Fruit fly (Drosophila melanogaster): ENCODE results near the gene Oatp74D.

Oatp74D gene

DNA sequence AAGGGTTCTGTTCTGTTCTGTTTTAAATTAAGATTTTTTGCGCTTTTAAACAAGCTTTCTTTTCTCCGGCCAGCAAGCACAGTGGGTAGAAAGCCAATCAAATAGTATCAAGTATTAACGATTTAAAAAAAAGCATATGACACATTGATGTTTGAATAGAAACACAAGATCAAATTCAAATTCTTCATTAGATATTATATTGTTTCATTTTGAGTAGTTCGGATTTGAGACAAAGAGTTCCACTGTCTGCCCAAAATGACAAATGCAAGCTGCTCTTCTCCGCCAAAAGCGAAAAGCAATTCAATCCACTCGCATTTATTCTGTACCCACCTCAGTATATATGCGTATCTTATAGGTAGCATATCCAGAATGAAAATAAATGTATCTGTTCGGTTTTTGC is 15.3 kb downstream of the Oatp74D start (continued):
- TF ChIP-seq CG15336 (GFP tag; IDR thresholded peaks at IDR 0.05) (peak; percentile 71), eg (GFP tag; IDR thresholded peaks at IDR 0.05) (peak; percentile 65), cyc (GFP tag; optimal IDR thresholded peaks at IDR 0.05) (peak; percentile 83), CG8319 (GFP tag; optimal IDR thresholded peaks at IDR 0.05) (peak; percentile 54), CG11762 (GFP tag; optimal IDR thresholded peaks at IDR 0.05; ENCODE audit: insufficient read depth) (peak; percentile 24), Eip75B (GFP tag; optimal IDR thresholded peaks at IDR 0.05) (peak; percentile 80), achi (GFP tag; optimal IDR thresholded peaks at IDR 0.05) (peak; percentile 68), Gug (GFP tag; IDR thresholded peaks at IDR 0.05) (no peak), CG6808 (GFP tag; optimal IDR thresholded peaks at IDR 0.05) (peak; percentile 1), CG6854 (GFP tag; optimal IDR thresholded peaks at IDR 0.05) (peak; percentile 10), vri (GFP tag; optimal IDR thresholded peaks at IDR 0.05) (peak; percentile 76), Sox15 (GFP tag; optimal IDR thresholded peaks at IDR 0.05) (peak; percentile 66), Smox (GFP tag; optimal IDR thresholded peaks at IDR 0.05) (peak; percentile 88), Ets21C (GFP tag; optimal IDR thresholded peaks at IDR 0.05) (peak; percentile 80), CG8119 (GFP tag; IDR thresholded peaks at IDR 0.05) (0 out of 3 replicates have a peak, but pooled peaks have one; percentile 31), CG7368 (GFP tag; optimal IDR thresholded peaks at IDR 0.05) (peak; percentile 29), svp (GFP tag) (peak; percentile 94), CG3032 (tag; optimal IDR thresholded peaks at IDR 0.05) (no peak)

DNA sequence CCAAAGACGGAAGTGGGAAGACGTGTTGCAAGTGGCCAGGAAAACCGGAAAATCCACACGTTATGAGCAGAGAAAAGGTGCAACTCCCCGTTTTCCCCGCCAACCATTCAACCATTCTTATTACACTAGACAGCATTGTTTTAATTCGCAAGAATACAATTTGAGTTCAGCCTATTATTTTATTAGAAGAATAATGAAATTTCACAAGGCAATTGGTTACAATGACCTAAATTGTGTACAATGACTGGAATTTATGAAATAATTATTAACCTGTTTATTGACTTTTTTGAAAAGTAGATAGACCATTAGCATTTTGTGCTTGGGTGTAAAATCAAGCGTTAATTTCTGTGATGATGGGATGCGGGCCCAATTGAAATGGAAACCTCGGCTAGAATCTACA is 17.6 kb downstream of the Oatp74D start:
- peak; percentile 40 for TF ChIP-seq Sox14 (GFP tag; optimal IDR thresholded peaks at IDR 0.05)
- peak; percentile 38 for TF ChIP-seq Eip75B (GFP tag; optimal IDR thresholded peaks at IDR 0.05)
- TF ChIP-seq ss (GFP tag; optimal IDR thresholded peaks at IDR 0.05): no peak
- TF ChIP-seq CG3919 (GFP tag; optimal IDR thresholded peaks at IDR 0.05): peak; percentile 15
- no peak for TF ChIP-seq CG7368 (GFP tag; optimal IDR thresholded peaks at IDR 0.05)
- TF ChIP-seq CG15336 (GFP tag; IDR thresholded peaks at IDR 0.05): peak; percentile 61
- TF ChIP-seq CG32006 (GFP tag; optimal IDR thresholded peaks at IDR 0.05): peak; percentile 29
- peak; percentile 36 for TF ChIP-seq pdm3 (GFP tag; optimal IDR thresholded peaks at IDR 0.05)
- TF ChIP-seq fd85E (GFP tag; optimal IDR thresholded peaks at IDR 0.05): no peak
- peak; percentile 16 for TF ChIP-seq Hr4 (GFP tag; optimal IDR thresholded peaks at IDR 0.05)
- TF ChIP-seq CG6163 (GFP tag; IDR thresholded peaks at IDR 0.05): peak; percentile 58; the same call in 2 of the 3 replicates
- TF ChIP-seq Gug (GFP tag; IDR thresholded peaks at IDR 0.05): peak; percentile 15; the same call in 1 of the 2 replicates
- TF ChIP-seq OdsH (GFP tag; optimal IDR thresholded peaks at IDR 0.05): peak; percentile 11
- no peak for TF ChIP-seq svp (GFP tag)
- TF ChIP-seq CG3032 (tag; optimal IDR thresholded peaks at IDR 0.05): no peak
- TF ChIP-seq Sox102F (GFP tag; optimal IDR thresholded peaks at IDR 0.05): no peak
- TF ChIP-seq achi (GFP tag; optimal IDR thresholded peaks at IDR 0.05): peak; percentile 29
- TF ChIP-seq CG8119 (GFP tag; IDR thresholded peaks at IDR 0.05): peak; percentile 58; the same call in 2 of the 3 replicates
- peak in 1 of 2 experiments; percentile 51 for TF ChIP-seq salr (GFP tag; optimal IDR thresholded peaks at IDR 0.05)
- TF ChIP-seq Lpt (GFP tag; optimal IDR thresholded peaks at IDR 0.05): peak; percentile 31
- TF ChIP-seq eg (GFP tag; IDR thresholded peaks at IDR 0.05): peak; percentile 58
- TF ChIP-seq CG6276 (GFP tag; optimal IDR thresholded peaks at IDR 0.05): peak; percentile 13
- peak; percentile 11 for TF ChIP-seq acj6 (GFP tag; optimal IDR thresholded peaks at IDR 0.05)
- peak; percentile 62 for TF ChIP-seq CG10631 (GFP tag; optimal IDR thresholded peaks at IDR 0.05)
- peak; percentile 71 for TF ChIP-seq Eip78C (GFP tag)

dm6 chr3L:17506005-17506760 is 19.3 kb downstream of the Oatp74D start:
- TF ChIP-seq CG31627 (GFP tag; optimal IDR thresholded peaks at IDR 0.05) (peak; percentile 32), svp (GFP tag) (peak; percentile 81), Lpt (GFP tag; optimal IDR thresholded peaks at IDR 0.05) (no peak), ss (GFP tag; optimal IDR thresholded peaks at IDR 0.05) (no peak), CG16779 (tag; optimal IDR thresholded peaks at IDR 0.05) (no peak), OdsH (GFP tag; optimal IDR thresholded peaks at IDR 0.05) (peak; percentile 48), CG6792 (GFP tag; optimal IDR thresholded peaks at IDR 0.05) (peak; percentile 40), CG7368 (GFP tag; optimal IDR thresholded peaks at IDR 0.05) (no peak), CG3919 (GFP tag; optimal IDR thresholded peaks at IDR 0.05) (peak; percentile 55), CG11762 (GFP tag; optimal IDR thresholded peaks at IDR 0.05; ENCODE audit: insufficient read depth) (no peak), CG4318 (GFP tag; optimal IDR thresholded peaks at IDR 0.05) (no peak), CG6163 (GFP tag; IDR thresholded peaks at IDR 0.05) (no peak), Ets96B (tag; optimal IDR thresholded peaks at IDR 0.05) (peak; percentile 44), achi (GFP tag; optimal IDR thresholded peaks at IDR 0.05) (peak; percentile 45), dsx (GFP tag; optimal IDR thresholded peaks at IDR 0.05; ENCODE audit: poor library complexity, severe bottlenecking) (peak; percentile 22), dac (GFP tag; optimal IDR thresholded peaks at IDR 0.05) (no peak), spab (GFP tag; optimal IDR thresholded peaks at IDR 0.05) (peak; percentile 24), Met (GFP tag; optimal IDR thresholded peaks at IDR 0.05) (peak; percentile 65), Gug (GFP tag; IDR thresholded peaks at IDR 0.05) (no peak), CG11294 (GFP tag; IDR thresholded peaks at IDR 0.05) (no peak), net (GFP tag; optimal IDR thresholded peaks at IDR 0.05) (peak; percentile 46), Sox14 (GFP tag; optimal IDR thresholded peaks at IDR 0.05) (peak; percentile 39), Sox15 (GFP tag; optimal IDR thresholded peaks at IDR 0.05) (no peak)

All from whole organism, prepupa.